Fruit fly (Drosophila melanogaster): ENCODE data around the gene ninaA.

Gene ninaA

DNA sequence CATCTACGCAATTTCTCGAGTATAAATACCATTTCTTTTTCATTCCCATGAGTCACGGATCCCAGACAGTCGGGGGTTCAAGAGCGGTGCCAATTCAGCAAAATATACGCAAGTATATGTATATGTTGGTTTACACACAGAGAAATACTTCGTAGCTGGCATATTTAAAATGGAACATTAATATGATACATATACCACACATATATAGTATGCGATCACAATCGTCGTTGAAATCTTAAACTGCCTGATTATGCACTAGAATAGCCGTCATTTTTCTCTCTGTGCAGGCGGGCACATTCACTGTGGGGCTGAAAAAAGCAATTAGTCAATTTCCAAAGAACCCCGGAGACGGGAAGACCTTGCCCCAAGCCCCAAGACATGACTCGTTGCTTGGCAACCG is 35.4 kb upstream of the ninaA start:
- TF ChIP-seq Snoo (tag; optimal IDR thresholded peaks at IDR 0.05) (peak; percentile 97), CG13204 (GFP tag; optimal IDR thresholded peaks at IDR 0.05) (no peak), CG8159 (tag; optimal IDR thresholded peaks at IDR 0.05) (peak; percentile 95), D1 (tag; optimal IDR thresholded peaks at IDR 0.05) (peak; percentile 78), gl (tag; optimal IDR thresholded peaks at IDR 0.05) (peak; percentile 93), CG10348 (GFP tag; IDR thresholded peaks at IDR 0.05) (0 out of 2 replicates have a peak, but pooled peaks have one; percentile 22), CG32121 (GFP tag; IDR thresholded peaks at IDR 0.05) (peak; percentile 95), CG8301 (tag; optimal IDR thresholded peaks at IDR 0.05) (peak; percentile 93), EcR (GFP tag; optimal IDR thresholded peaks at IDR 0.05) (peak; percentile 88), Ets98B (GFP tag; IDR thresholded peaks at IDR 0.05) (peak; percentile 96), rn (GFP tag; IDR thresholded peaks at IDR 0.05) (peak; percentile 95), CG14655 (GFP tag; optimal IDR thresholded peaks at IDR 0.05) (peak; percentile 96), Pif1B (GFP tag; optimal IDR thresholded peaks at IDR 0.05) (peak; percentile 95), CG4496 (GFP tag; IDR thresholded peaks at IDR 0.05) (peak; percentile 98), CG17806 (tag; optimal IDR thresholded peaks at IDR 0.05) (peak; percentile 94), fd96Ca (GFP tag; IDR thresholded peaks at IDR 0.05) (peak; percentile 96), CG15710 (tag; optimal IDR thresholded peaks at IDR 0.05) (peak; percentile 96), CG9948 (tag; optimal IDR thresholded peaks at IDR 0.05) (peak; percentile 93), CG12605 (GFP tag; IDR thresholded peaks at IDR 0.05) (peak; percentile 96), Pif1A (GFP tag; optimal IDR thresholded peaks at IDR 0.05) (peak; percentile 94), CG34367 (tag; optimal IDR thresholded peaks at IDR 0.05) (peak; percentile 94)

DNA sequence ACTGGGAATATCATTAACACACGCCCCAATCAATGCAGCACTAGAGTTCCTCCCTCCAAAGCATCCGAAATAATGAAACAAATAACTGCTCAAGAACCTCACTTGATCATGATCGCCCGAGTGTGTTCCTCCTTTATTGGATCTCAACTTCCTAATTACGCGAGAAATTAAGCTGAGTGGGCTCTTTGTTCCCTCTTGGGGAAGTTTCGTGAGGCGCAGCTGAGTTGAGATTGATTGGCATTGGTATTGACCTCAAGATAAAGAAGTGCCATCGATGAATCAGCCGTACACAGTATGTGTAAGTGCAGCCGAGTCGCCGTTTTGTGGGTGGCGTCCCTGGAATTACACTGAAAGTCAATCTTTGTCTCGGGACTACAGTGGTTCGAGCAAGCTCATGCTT is 34.2 kb upstream of the ninaA start:
- TF ChIP-seq EcR (GFP tag; optimal IDR thresholded peaks at IDR 0.05), result peak; percentile 65
- TF ChIP-seq gl (tag; optimal IDR thresholded peaks at IDR 0.05), result no peak

DNA sequence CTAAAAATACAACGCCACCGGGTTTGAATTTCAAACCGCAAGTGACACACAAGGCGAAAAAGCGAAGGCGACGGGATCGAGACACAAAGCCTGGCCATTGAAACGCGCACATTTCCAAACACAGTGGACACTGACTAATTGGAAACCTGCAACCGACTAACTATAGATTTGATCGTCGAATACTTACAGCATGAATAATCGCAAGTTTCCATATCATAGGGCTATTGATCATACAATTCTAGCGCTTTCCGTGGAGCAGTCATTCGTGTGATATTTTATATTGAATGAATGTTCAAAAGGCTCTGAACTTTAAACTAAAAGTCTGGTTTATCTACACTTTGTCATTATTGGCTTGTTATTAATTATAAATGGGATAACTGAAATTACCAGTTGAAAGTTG is 33.8 kb upstream of the ninaA start:
- no peak for TF ChIP-seq CG13204 (GFP tag; optimal IDR thresholded peaks at IDR 0.05)
- TF ChIP-seq CG34367 (tag; optimal IDR thresholded peaks at IDR 0.05), result no peak
- TF ChIP-seq CG4496 (GFP tag; IDR thresholded peaks at IDR 0.05), result no peak
- no peak for TF ChIP-seq CG8301 (tag; optimal IDR thresholded peaks at IDR 0.05)
- no peak for TF ChIP-seq CG15710 (tag; optimal IDR thresholded peaks at IDR 0.05)

DNA sequence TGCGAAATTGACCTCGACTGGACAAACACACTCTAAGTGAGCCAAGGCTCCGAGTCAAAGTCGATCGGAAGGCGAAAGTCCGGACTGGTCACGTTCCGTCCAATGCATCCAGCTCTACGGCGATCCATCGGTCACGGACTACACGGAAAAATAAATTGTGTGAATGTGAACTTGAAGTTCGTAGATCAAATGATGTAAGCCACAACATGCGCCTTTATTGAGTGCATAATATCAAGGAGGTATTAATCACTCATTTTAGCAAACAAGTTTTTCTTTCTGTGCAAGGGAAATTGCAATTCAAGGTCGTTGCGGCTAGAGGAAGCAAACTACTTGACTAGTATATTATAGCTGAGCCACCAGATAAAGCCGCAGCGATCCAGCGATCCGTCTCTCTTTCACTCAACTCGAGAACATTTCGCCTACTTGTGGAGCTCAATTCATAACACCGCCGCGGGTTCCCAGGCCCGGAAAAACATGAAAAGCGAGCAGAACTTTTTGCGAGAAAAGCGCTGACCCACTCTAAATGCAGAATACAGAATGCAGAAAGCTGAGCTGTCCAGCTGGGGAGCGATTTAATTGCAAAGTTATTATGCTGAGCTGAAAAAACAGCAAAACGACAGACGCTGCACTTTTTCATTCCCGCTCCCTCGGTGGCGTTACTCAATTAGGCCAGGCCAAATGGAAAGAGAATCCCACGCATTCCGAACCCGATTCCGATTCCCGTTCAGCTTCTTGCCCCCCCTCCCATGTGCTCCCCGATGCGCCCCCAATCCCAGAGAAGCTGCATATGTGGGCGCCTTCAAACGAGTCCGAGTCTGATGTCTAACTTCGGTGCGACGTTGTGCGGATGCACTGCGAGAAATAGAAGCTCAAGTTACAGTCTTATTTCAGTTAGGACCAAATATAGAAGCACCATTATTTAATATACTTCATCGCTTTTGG is 33.0 kb upstream of the ninaA start:
- TF ChIP-seq CG8159 (tag; optimal IDR thresholded peaks at IDR 0.05), result peak; percentile 52
- peak; percentile 32 for TF ChIP-seq Pif1A (GFP tag; optimal IDR thresholded peaks at IDR 0.05)
- no peak for TF ChIP-seq D1 (tag; optimal IDR thresholded peaks at IDR 0.05)
- TF ChIP-seq CG32121 (GFP tag; IDR thresholded peaks at IDR 0.05), result peak; percentile 12; the same call in 1 of the 2 replicates
- peak; percentile 33; the same call in 1 of the 2 replicates for TF ChIP-seq rn (GFP tag; IDR thresholded peaks at IDR 0.05)
- TF ChIP-seq CG4496 (GFP tag; IDR thresholded peaks at IDR 0.05), result peak; percentile 75
- TF ChIP-seq CG14655 (GFP tag; optimal IDR thresholded peaks at IDR 0.05), result peak; percentile 75
- peak; percentile 65 for TF ChIP-seq CG12605 (GFP tag; IDR thresholded peaks at IDR 0.05)
- TF ChIP-seq gl (tag; optimal IDR thresholded peaks at IDR 0.05), result peak; percentile 37
- TF ChIP-seq CG34367 (tag; optimal IDR thresholded peaks at IDR 0.05), result peak; percentile 48
- TF ChIP-seq Snoo (tag; optimal IDR thresholded peaks at IDR 0.05), result no peak
- TF ChIP-seq CG17806 (tag; optimal IDR thresholded peaks at IDR 0.05), result peak; percentile 52
- peak; percentile 53; the same call in 2 of the 3 replicates for TF ChIP-seq fd96Ca (GFP tag; IDR thresholded peaks at IDR 0.05)
- no peak for TF ChIP-seq CG10348 (GFP tag; IDR thresholded peaks at IDR 0.05)
- peak; percentile 70 for TF ChIP-seq CG8301 (tag; optimal IDR thresholded peaks at IDR 0.05)
- TF ChIP-seq Ets98B (GFP tag; IDR thresholded peaks at IDR 0.05), result peak; percentile 59
- TF ChIP-seq CG13204 (GFP tag; optimal IDR thresholded peaks at IDR 0.05), result peak; percentile 23
- peak; percentile 32 for TF ChIP-seq CG9948 (tag; optimal IDR thresholded peaks at IDR 0.05)
- TF ChIP-seq CG15710 (tag; optimal IDR thresholded peaks at IDR 0.05), result peak; percentile 15
- no peak for TF ChIP-seq EcR (GFP tag; optimal IDR thresholded peaks at IDR 0.05)
- TF ChIP-seq Pif1B (GFP tag; optimal IDR thresholded peaks at IDR 0.05), result no peak

DNA sequence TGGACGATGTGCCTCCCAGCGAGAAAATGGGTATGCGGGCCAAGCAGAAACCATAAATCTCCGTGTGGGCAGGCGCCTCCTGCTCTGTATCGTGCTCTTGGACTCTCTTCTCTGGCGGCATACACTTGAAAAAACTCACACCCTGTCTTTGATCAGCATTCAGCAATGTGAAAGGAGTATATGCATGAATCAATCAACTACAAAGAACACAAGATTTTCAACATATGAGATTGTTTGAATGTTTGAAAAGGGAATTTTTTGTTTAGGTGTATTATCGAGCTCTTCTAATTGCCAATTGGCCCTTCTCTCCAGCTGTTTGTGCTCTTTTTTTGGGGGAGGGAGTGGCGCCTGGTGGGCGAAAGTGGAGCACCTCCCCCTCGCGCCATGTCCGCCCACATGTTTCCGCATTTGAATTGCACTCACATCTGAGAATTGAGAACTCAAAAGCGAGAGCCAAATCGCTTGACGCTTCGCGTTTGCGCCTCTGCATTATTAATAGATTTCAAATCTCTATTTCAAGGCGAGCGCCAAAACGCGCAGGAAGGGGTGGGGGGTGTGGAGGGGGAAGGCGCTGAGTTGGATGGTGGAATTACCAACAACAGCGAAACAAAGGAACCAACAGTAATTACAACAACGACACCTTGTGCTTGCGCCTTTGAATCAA is 31.6 kb upstream of the ninaA start:
- TF ChIP-seq CG13204 (GFP tag; optimal IDR thresholded peaks at IDR 0.05) (no peak), fd96Ca (GFP tag; IDR thresholded peaks at IDR 0.05) (peak; percentile 92), CG8301 (tag; optimal IDR thresholded peaks at IDR 0.05) (peak; percentile 88), rn (GFP tag; IDR thresholded peaks at IDR 0.05) (peak; percentile 75), CG15710 (tag; optimal IDR thresholded peaks at IDR 0.05) (peak; percentile 60), Pif1B (GFP tag; optimal IDR thresholded peaks at IDR 0.05) (peak; percentile 80), CG4496 (GFP tag; IDR thresholded peaks at IDR 0.05) (peak; percentile 94), EcR (GFP tag; optimal IDR thresholded peaks at IDR 0.05) (no peak), gl (tag; optimal IDR thresholded peaks at IDR 0.05) (no peak), D1 (tag; optimal IDR thresholded peaks at IDR 0.05) (no peak), CG10348 (GFP tag; IDR thresholded peaks at IDR 0.05) (no peak), CG34367 (tag; optimal IDR thresholded peaks at IDR 0.05) (peak; percentile 55), Snoo (tag; optimal IDR thresholded peaks at IDR 0.05) (peak; percentile 62), CG12605 (GFP tag; IDR thresholded peaks at IDR 0.05) (peak; percentile 84), Ets98B (GFP tag; IDR thresholded peaks at IDR 0.05) (peak; percentile 92), CG9948 (tag; optimal IDR thresholded peaks at IDR 0.05) (peak; percentile 67), CG32121 (GFP tag; IDR thresholded peaks at IDR 0.05) (peak; percentile 86), Pif1A (GFP tag; optimal IDR thresholded peaks at IDR 0.05) (peak; percentile 82), CG8159 (tag; optimal IDR thresholded peaks at IDR 0.05) (peak; percentile 58), CG17806 (tag; optimal IDR thresholded peaks at IDR 0.05) (peak; percentile 72), CG14655 (GFP tag; optimal IDR thresholded peaks at IDR 0.05) (peak; percentile 88)

Measured in whole organism, pupa.